Worm (Caenorhabditis elegans): Measurements from ENCODE around the gene math-6.
"Not testable (repeated sequence)": the region's sequence is repeated elsewhere in the genome, so short reads cannot be mapped to it uniquely, and the experiment has no call there.

ce11 chrII:1862334-1862733, 22.2 kb downstream of the math-6 start, which contains the start of gene fbxb-98:
- TF ChIP-seq him-1, W03F9.2 (tag; optimal IDR thresholded peaks at IDR 0.05): not testable (repeated sequence)

Data from whole organism, L4/young adult.